Worm (Caenorhabditis elegans): Measurements from ENCODE around the gene R07A4.4.

The R07A4.4 gene

ce11 chrX:10770988-10771496 lies 13.5 kb upstream of the R07A4.4 start (continued):
- no peak for TF ChIP-seq saeg-2 (GFP tag; IDR thresholded peaks at IDR 0.05)
- TF ChIP-seq zip-2 (tag; optimal IDR thresholded peaks at IDR 0.05) = peak; percentile 48
- TF ChIP-seq ceh-82 (tag; optimal IDR thresholded peaks at IDR 0.05) = no peak
- TF ChIP-seq nhr-76 (tag; optimal IDR thresholded peaks at IDR 0.05) = peak; percentile 72
- peak; percentile 80 for TF ChIP-seq fkh-10 (GFP tag; optimal IDR thresholded peaks at IDR 0.05)
- TF ChIP-seq zfp-3 (GFP tag; conservative IDR thresholded peaks at IDR 0.05) = no peak
- 0 out of 2 replicates have a peak, but pooled peaks have one; percentile 41 for TF ChIP-seq madf-9 (GFP tag; conservative IDR thresholded peaks at IDR 0.05)
- peak; percentile 98 for TF ChIP-seq hlh-11 (tag; optimal IDR thresholded peaks at IDR 0.05)
- TF ChIP-seq nhr-6 (tag; optimal IDR thresholded peaks at IDR 0.05) = no peak
- no peak for TF ChIP-seq tag-97 (GFP tag; IDR thresholded peaks at IDR 0.05)
- TF ChIP-seq unc-62 (GFP tag; optimal IDR thresholded peaks at IDR 0.05 in 1 of 2) = peak in 1 of 2 experiments; percentile 100
- TF ChIP-seq unc-62 (tag; optimal IDR thresholded peaks at IDR 0.05) = no peak
- TF ChIP-seq nhr-28 (tag; optimal IDR thresholded peaks at IDR 0.05) = peak; percentile 89
- TF ChIP-seq F44E2.7 (GFP tag; IDR thresholded peaks at IDR 0.05) = no peak
- no peak for TF ChIP-seq D1046.2 (GFP tag; IDR thresholded peaks at IDR 0.05)
- TF ChIP-seq lin-38 (GFP tag; IDR thresholded peaks at IDR 0.05) = 0 out of 2 replicates have a peak, but pooled peaks have one; percentile 10
- TF ChIP-seq ces-1 (GFP tag; optimal IDR thresholded peaks at IDR 0.05) = peak; percentile 56
- TF ChIP-seq ama-1 (optimal IDR thresholded peaks at IDR 0.05) = no peak
- peak; percentile 67 for TF ChIP-seq cey-2 (tag; optimal IDR thresholded peaks at IDR 0.05; ENCODE audit: borderline replicate concordance, insufficient read depth)
- TF ChIP-seq tra-1 (GFP tag; IDR thresholded peaks at IDR 0.05) = peak; percentile 92
- no peak for TF ChIP-seq lir-3 (tag; optimal IDR thresholded peaks at IDR 0.05)
- TF ChIP-seq lin-39 (tag; optimal IDR thresholded peaks at IDR 0.05) = peak; percentile 71
- TF ChIP-seq egl-27 (tag; optimal IDR thresholded peaks at IDR 0.05) = no peak
- no peak for TF ChIP-seq skn-1 (tag; optimal IDR thresholded peaks at IDR 0.05)
- no peak for TF ChIP-seq gei-8 (GFP tag; optimal IDR thresholded peaks at IDR 0.05)
- TF ChIP-seq nhr-77 (tag; optimal IDR thresholded peaks at IDR 0.05) = peak; percentile 82
- TF ChIP-seq ceh-44 (GFP tag; IDR thresholded peaks at IDR 0.05) = no peak
- TF ChIP-seq ctbp-1 (GFP tag; IDR thresholded peaks at IDR 0.05) = peak; percentile 87
- TF ChIP-seq spr-3 (GFP tag; optimal IDR thresholded peaks at IDR 0.05) = no peak
- TF ChIP-seq hlh-30 (tag; optimal IDR thresholded peaks at IDR 0.05; ENCODE audit: insufficient read depth) = peak; percentile 97
- no peak for TF ChIP-seq Y105C5A.15 (GFP tag; IDR thresholded peaks at IDR 0.05)
- TF ChIP-seq lin-1 (GFP tag; IDR thresholded peaks at IDR 0.05) = peak; percentile 71; the same call in 1 of the 2 replicates
- peak; percentile 41 for TF ChIP-seq mes-2 (tag; optimal IDR thresholded peaks at IDR 0.05; ENCODE audit: poor library complexity, severe bottlenecking)
- no peak for TF ChIP-seq arid-1 (GFP tag; conservative IDR thresholded peaks at IDR 0.05)
- TF ChIP-seq unc-130 (GFP tag; optimal IDR thresholded peaks at IDR 0.05) = no peak
- TF ChIP-seq duxl-1 (tag; optimal IDR thresholded peaks at IDR 0.05; ENCODE audit: poor library complexity) = no peak
- TF ChIP-seq aly-2 (tag; optimal IDR thresholded peaks at IDR 0.05) = no peak
- TF ChIP-seq F49E8.2 (tag; optimal IDR thresholded peaks at IDR 0.05; ENCODE audit: borderline replicate concordance) = no peak
- peak; percentile 39 to 76 for TF ChIP-seq hif-1 (tag; optimal IDR thresholded peaks at IDR 0.05)
- TF ChIP-seq ceh-32 (tag; optimal IDR thresholded peaks at IDR 0.05; ENCODE audit: poor library complexity) = no peak
- TF ChIP-seq mdl-1 (tag; optimal IDR thresholded peaks at IDR 0.05) = peak; percentile 62 to 91
- no peak for TF ChIP-seq F10B5.3 (tag; optimal IDR thresholded peaks at IDR 0.05)
- TF ChIP-seq dpl-1 (GFP tag; optimal IDR thresholded peaks at IDR 0.05) = peak; percentile 28
- TF ChIP-seq hmg-1.1 (GFP tag; IDR thresholded peaks at IDR 0.05) = peak; percentile 64; the same call in 1 of the 2 replicates
- TF ChIP-seq nhr-41 (GFP tag; IDR thresholded peaks at IDR 0.05) = no peak
- TF ChIP-seq ceh-28 (tag; optimal IDR thresholded peaks at IDR 0.05) = no peak
- no peak for TF ChIP-seq dmd-9 (GFP tag; IDR thresholded peaks at IDR 0.05)
- no peak for TF ChIP-seq Y75B8A.6 (GFP tag; IDR thresholded peaks at IDR 0.05)
- TF ChIP-seq lsy-2 (tag; optimal IDR thresholded peaks at IDR 0.05) = peak; percentile 73 to 85
- TF ChIP-seq vab-7 (GFP tag; IDR thresholded peaks at IDR 0.05) = no peak
